Worm (Caenorhabditis elegans): ENCODE data around the gene madf-1.

madf-1 gene

ce11 chrIV:842630-843029 lies 10.9 kb upstream of the madf-1 start (continued):
- TF ChIP-seq ceh-2 (tag; optimal IDR thresholded peaks at IDR 0.05) = no peak
- no peak for TF ChIP-seq pqm-1 (tag; optimal IDR thresholded peaks at IDR 0.05)
- peak; percentile 30 for TF ChIP-seq C38D4.7 (GFP tag; optimal IDR thresholded peaks at IDR 0.05)
- peak; percentile 34 for TF ChIP-seq tbx-2 (tag; optimal IDR thresholded peaks at IDR 0.05)
- peak; percentile 20 for TF ChIP-seq nfya-1 (tag; optimal IDR thresholded peaks at IDR 0.05)
- peak; percentile 14 for TF ChIP-seq ceh-34 (tag; optimal IDR thresholded peaks at IDR 0.05)
- TF ChIP-seq lin-11 (tag; optimal IDR thresholded peaks at IDR 0.05) = peak; percentile 37
- peak; percentile 16 for TF ChIP-seq pat-9 (tag; optimal IDR thresholded peaks at IDR 0.05)
- TF ChIP-seq hlh-6 (tag; optimal IDR thresholded peaks at IDR 0.05) = peak; percentile 33

ce11 chrIV:842095-842494 lies 10.4 kb upstream of the madf-1 start, which contains the start of gene Y55F3BR.6:
Gene Y55F3BR.6, minus strand, starts transcription at chrIV:842126.
- TF ChIP-seq che-1 (tag; optimal IDR thresholded peaks at IDR 0.05) (no peak), pax-1 (tag; optimal IDR thresholded peaks at IDR 0.05) (no peak)

ce11 chrIV:833517-833916 lies 1.8 kb upstream of the madf-1 start:
- no peak for TF ChIP-seq pqm-1 (tag; optimal IDR thresholded peaks at IDR 0.05)
- no peak for TF ChIP-seq eyg-1 (tag; optimal IDR thresholded peaks at IDR 0.05)
- peak; percentile 15 for TF ChIP-seq nfya-1 (tag; optimal IDR thresholded peaks at IDR 0.05)

ce11 chrIV:830262-830960 lies 1.3 kb downstream of the madf-1 start:
- TF ChIP-seq ztf-16 (tag; optimal IDR thresholded peaks at IDR 0.05) (no peak), K09A11.1 (tag; optimal IDR thresholded peaks at IDR 0.05; ENCODE audit: insufficient read depth) (no peak)

ce11 chrIV:829691-830090 lies 2.0 kb downstream of the madf-1 start:
- no peak for TF ChIP-seq ref-2 (tag; optimal IDR thresholded peaks at IDR 0.05)
- no peak for TF ChIP-seq sdc-2 (tag; optimal IDR thresholded peaks at IDR 0.05)
- no peak for TF ChIP-seq fkh-10 (GFP tag; optimal IDR thresholded peaks at IDR 0.05)
- TF ChIP-seq hlh-6 (tag; optimal IDR thresholded peaks at IDR 0.05) = no peak
- no peak for TF ChIP-seq fax-1 (tag; optimal IDR thresholded peaks at IDR 0.05)
- TF ChIP-seq sox-2 (GFP tag; IDR thresholded peaks at IDR 0.05) = no peak
- TF ChIP-seq tbx-2 (tag; optimal IDR thresholded peaks at IDR 0.05) = no peak
- no peak for TF ChIP-seq ceh-24 (tag; optimal IDR thresholded peaks at IDR 0.05)
- no peak for TF ChIP-seq pha-2 (tag; optimal IDR thresholded peaks at IDR 0.05)
- no peak for TF ChIP-seq pros-1 (tag; optimal IDR thresholded peaks at IDR 0.05)
- TF ChIP-seq hlh-15 (tag; optimal IDR thresholded peaks at IDR 0.05) = no peak

ce11 chrIV:829107-829506 lies 2.6 kb downstream of the madf-1 start:
- TF ChIP-seq mec-3 (tag; optimal IDR thresholded peaks at IDR 0.05; ENCODE audit: borderline replicate concordance) = no peak
- no peak for TF ChIP-seq ceh-14 (tag; optimal IDR thresholded peaks at IDR 0.05)
- TF ChIP-seq ahr-1 (tag; optimal IDR thresholded peaks at IDR 0.05) = no peak
- no peak for TF ChIP-seq syd-9 (tag; optimal IDR thresholded peaks at IDR 0.05)
- no peak for TF ChIP-seq ceh-30 (tag; optimal IDR thresholded peaks at IDR 0.05)
- TF ChIP-seq tbx-7 (tag; optimal IDR thresholded peaks at IDR 0.05) = no peak
- no peak for TF ChIP-seq hlh-30 (tag; optimal IDR thresholded peaks at IDR 0.05; ENCODE audit: insufficient read depth)
- no peak for TF ChIP-seq che-1 (tag; optimal IDR thresholded peaks at IDR 0.05)
- no peak for TF ChIP-seq F13H6.1 (tag; optimal IDR thresholded peaks at IDR 0.05)
- TF ChIP-seq pax-1 (tag; optimal IDR thresholded peaks at IDR 0.05) = no peak
- no peak for TF ChIP-seq sox-4 (tag; optimal IDR thresholded peaks at IDR 0.05)
- no peak for TF ChIP-seq ztf-16 (tag; optimal IDR thresholded peaks at IDR 0.05)
- no peak for TF ChIP-seq rnt-1 (tag; optimal IDR thresholded peaks at IDR 0.05)
- TF ChIP-seq unc-55 (GFP tag; optimal IDR thresholded peaks at IDR 0.05) = no peak
- TF ChIP-seq ref-2 (tag; optimal IDR thresholded peaks at IDR 0.05) = no peak
- no peak for TF ChIP-seq T23F11.4 (GFP tag; optimal IDR thresholded peaks at IDR 0.05)

All from whole organism, late embryonic.